Fruit fly (Drosophila melanogaster) whole organism, embryonic: Measurements from ENCODE around the gene CG9948.

ENCODE experiments used
- Atf6 ChIP-seq: fragments of 200-800 bp; sonication (Bioruptor generic); IDR thresholded peaks from 2 replicates; pipeline ENCODE4 v1.3.6; 2022; ENCODE audit warnings: missing biosample characterization, missing genetic modification characterization
- CG10654 ChIP-seq: fragments of 200-800 bp; sonication (Bioruptor generic); optimal IDR thresholded peaks from 2 replicates; lab custom pipeline; 2016; ENCODE audit warnings: missing biosample characterization, missing genetic modification characterization
- CG11695 ChIP-seq: fragments of 200-800 bp; sonication (Bioruptor generic); IDR thresholded peaks from 3 replicates; pipeline ENCODE4 v1.3.6; 2022; ENCODE audit warnings: missing biosample characterization, missing genetic modification characterization
- CG11696 ChIP-seq: fragments of 200-800 bp; sonication (Bioruptor generic); IDR thresholded peaks from 2 replicates; pipeline ENCODE4 v1.3.6; 2022; ENCODE audit warnings: missing biosample characterization, missing genetic modification characterization
- CG12219 ChIP-seq: fragments of 200-800 bp; sonication (Bioruptor generic); optimal IDR thresholded peaks from 3 replicates; lab custom pipeline; 2018; ENCODE audit warnings: missing biosample characterization, mild to moderate bottlenecking, missing genetic modification characterization
- CG12299 ChIP-seq: fragments of 200-800 bp; sonication (Bioruptor generic); optimal IDR thresholded peaks from 2 replicates; lab custom pipeline; 2018; ENCODE audit warnings: missing biosample characterization, mild to moderate bottlenecking, missing genetic modification characterization
- CG13287 ChIP-seq: fragments of 200-800 bp; sonication (Bioruptor generic); IDR thresholded peaks from 2 replicates; pipeline ENCODE4 v1.3.6; 2022; ENCODE audit warnings: missing biosample characterization, missing genetic modification characterization; ENCODE audit not compliant: partially characterized antibody
- CG15601 ChIP-seq: fragments of 200-800 bp; sonication (Bioruptor generic); optimal IDR thresholded peaks from 3 replicates; lab custom pipeline; 2019; ENCODE audit warnings: missing biosample characterization, mild to moderate bottlenecking, missing genetic modification characterization, moderate library complexity
- CG16815 ChIP-seq: fragments of 200-800 bp; sonication (Bioruptor generic); optimal IDR thresholded peaks from 3 replicates; lab custom pipeline; 2017; ENCODE audit warnings: missing biosample characterization, mild to moderate bottlenecking, missing genetic modification characterization
- CG18476 ChIP-seq: fragments of 200-800 bp; sonication (Bioruptor generic); optimal IDR thresholded peaks from 2 replicates; lab custom pipeline; 2016; ENCODE audit warnings: missing biosample characterization, mild to moderate bottlenecking, missing genetic modification characterization
- CG18599 ChIP-seq: fragments of 200-800 bp; sonication (Bioruptor generic); optimal IDR thresholded peaks from 3 replicates; lab custom pipeline; 2017; ENCODE audit warnings: missing biosample characterization, missing genetic modification characterization, mild to moderate bottlenecking, moderate library complexity, missing genetic modification reagents
- CG18764 ChIP-seq: fragments of 200-800 bp; sonication (Bioruptor generic); optimal IDR thresholded peaks from 3 replicates; lab custom pipeline; 2016; ENCODE audit warnings: missing biosample characterization, missing genetic modification characterization
- CG2678 ChIP-seq: fragments of 200-800 bp; sonication (Bioruptor generic); optimal IDR thresholded peaks from 3 replicates; lab custom pipeline; 2019; ENCODE audit warnings: missing biosample characterization, mild to moderate bottlenecking, missing genetic modification characterization, moderate library complexity
- CG31388 ChIP-seq: fragments of 200-800 bp; sonication (Bioruptor generic); optimal IDR thresholded peaks from 2 replicates; lab custom pipeline; 2016; ENCODE audit warnings: missing biosample characterization, missing genetic modification characterization
- CG3281 ChIP-seq: fragments of 200-800 bp; sonication (Bioruptor generic); optimal IDR thresholded peaks from 3 replicates; lab custom pipeline; 2017; ENCODE audit warnings: missing biosample characterization, mild to moderate bottlenecking, missing genetic modification characterization
- CG3726 ChIP-seq: fragments of 200-800 bp; sonication (Bioruptor generic); IDR thresholded peaks from 3 replicates; pipeline ENCODE4, ENCODE4 v1.3.6; 2022; ENCODE audit warnings: missing biosample characterization, missing genetic modification characterization
- CG6175 ChIP-seq: fragments of 200-800 bp; sonication (Bioruptor generic); IDR thresholded peaks from 3 replicates; pipeline ENCODE4 v1.3.6; 2022; ENCODE audit warnings: missing biosample characterization, missing genetic modification characterization
- CG6272 ChIP-seq: fragments of 200-800 bp; sonication (Bioruptor generic); IDR thresholded peaks from 2 replicates; pipeline ENCODE4 v1.3.6; 2022; ENCODE audit warnings: missing biosample characterization, missing genetic modification characterization
- CG7786 ChIP-seq: fragments of 200-800 bp; sonication (Bioruptor generic); optimal IDR thresholded peaks from 2 replicates; lab custom pipeline; 2016; ENCODE audit warnings: missing biosample characterization, missing genetic modification characterization
- CG8359 ChIP-seq: fragments of 200-800 bp; sonication (Bioruptor generic); optimal IDR thresholded peaks from 2 replicates; lab custom pipeline; 2017; ENCODE audit warnings: missing biosample characterization, mild to moderate bottlenecking, missing genetic modification characterization, borderline replicate concordance
- CG9817 ChIP-seq: fragments of 200-800 bp; sonication (Bioruptor generic); optimal IDR thresholded peaks from 2 replicates; lab custom pipeline; 2018; ENCODE audit warnings: missing biosample characterization, mild to moderate bottlenecking, missing genetic modification characterization, moderate library complexity
- Dek ChIP-seq: fragments of 200-800 bp; sonication (Bioruptor generic); optimal IDR thresholded peaks from 3 replicates; lab custom pipeline; 2019; ENCODE audit warnings: missing biosample characterization, mild to moderate bottlenecking, missing genetic modification characterization, moderate library complexity
- Dip3 ChIP-seq: fragments of 200-800 bp; sonication (Bioruptor generic); optimal IDR thresholded peaks from 3 replicates; lab custom pipeline; 2016; ENCODE audit warnings: missing biosample characterization, missing genetic modification characterization
- Dp ChIP-seq: fragments of 200-800 bp; sonication (Bioruptor generic); optimal IDR thresholded peaks from 2 replicates; lab custom pipeline; 2018; ENCODE audit warnings: missing biosample characterization, mild to moderate bottlenecking, missing genetic modification characterization, moderate library complexity
- HLH3B ChIP-seq: fragments of 200-800 bp; sonication (Bioruptor generic); IDR thresholded peaks from 2 replicates; pipeline ENCODE4 v1.3.6; 2022; ENCODE audit warnings: missing biosample characterization, missing genetic modification characterization
- Mes4 ChIP-seq: fragments of 200-800 bp; sonication (Bioruptor generic); optimal IDR thresholded peaks from 2 replicates; lab custom pipeline; 2016; ENCODE audit warnings: missing biosample characterization, missing genetic modification characterization
- NC2β ChIP-seq: fragments of 200-800 bp; sonication (Bioruptor generic); optimal IDR thresholded peaks from 2 replicates; lab custom pipeline; 2016; ENCODE audit warnings: missing biosample characterization, missing genetic modification characterization
- Optix ChIP-seq: fragments of 200-800 bp; sonication (Bioruptor generic); IDR thresholded peaks from 3 replicates; pipeline ENCODE4 v1.3.6; 2022; ENCODE audit warnings: missing biosample characterization, missing genetic modification characterization
- Trl ChIP-seq, 3 experiments: fragments of >200 bp in 2 of 3; fragments of 200-800 bp in 1 of 3; sonication (Bioruptor generic) in 1 of 3; optimal IDR thresholded peaks; 2 replicates in 1 of 3; 3 replicates in 2 of 3; lab custom pipeline; 2016 to 2017; ENCODE audit warnings: missing biosample characterization in 1 of 3, missing genetic modification characterization in 1 of 3
- ab ChIP-seq: fragments of 200-800 bp; sonication (Bioruptor generic); optimal IDR thresholded peaks from 2 replicates; lab custom pipeline; 2016; ENCODE audit warnings: missing biosample characterization, missing genetic modification characterization
- chif ChIP-seq, 2 experiments: fragments of 200-800 bp; sonication (Bioruptor generic); optimal IDR thresholded peaks; 3 replicates each; lab custom pipeline; 2016; ENCODE audit warnings: missing biosample characterization in 2 of 2, missing genetic modification characterization in 2 of 2
- cwo ChIP-seq: fragments of 200-800 bp; sonication (Bioruptor generic); optimal IDR thresholded peaks from 3 replicates; lab custom pipeline; 2017; ENCODE audit warnings: missing biosample characterization, missing genetic modification characterization, mild to moderate bottlenecking, moderate library complexity, missing genetic modification reagents
- da ChIP-seq: fragments of 200-800 bp; sonication (Bioruptor generic); optimal IDR thresholded peaks from 2 replicates; lab custom pipeline; 2016; ENCODE audit warnings: missing biosample characterization, missing genetic modification characterization
- ewg ChIP-seq: fragments of 200-800 bp; sonication (Bioruptor generic); optimal IDR thresholded peaks from 3 replicates; lab custom pipeline; 2017; ENCODE audit warnings: mild to moderate bottlenecking, missing biosample characterization, missing genetic modification reagents, missing genetic modification characterization
- gcm2 ChIP-seq: fragments of 200-800 bp; sonication (Bioruptor generic); optimal IDR thresholded peaks from 2 replicates; lab custom pipeline; 2016; ENCODE audit warnings: missing biosample characterization, missing genetic modification characterization
- h ChIP-seq: fragments of >200 bp; optimal IDR thresholded peaks from 2 replicates; lab custom pipeline; 2017
- otp ChIP-seq: fragments of 200-800 bp; sonication (Bioruptor generic); IDR thresholded peaks from 3 replicates; pipeline ENCODE4, ENCODE4 v1.3.6; 2022; ENCODE audit warnings: missing biosample characterization, missing genetic modification characterization
- pita ChIP-seq: fragments of 200-800 bp; sonication (Bioruptor generic); optimal IDR thresholded peaks from 2 replicates; lab custom pipeline; 2017; ENCODE audit warnings: missing biosample characterization, mild to moderate bottlenecking, missing genetic modification characterization
- scrt ChIP-seq: fragments of 200-800 bp; sonication (Bioruptor generic); optimal IDR thresholded peaks from 2 replicates; lab custom pipeline; 2018; ENCODE audit warnings: missing biosample characterization, mild to moderate bottlenecking, missing genetic modification characterization, moderate library complexity
- sens-2 ChIP-seq: fragments of 200-800 bp; sonication (Bioruptor generic); IDR thresholded peaks from 2 replicates; pipeline ENCODE4 v1.3.6; 2022; ENCODE audit warnings: missing biosample characterization, missing genetic modification characterization
- shn ChIP-seq: fragments of 200-800 bp; sonication (Bioruptor generic); optimal IDR thresholded peaks from 3 replicates; lab custom pipeline; 2016; ENCODE audit warnings: missing biosample characterization, missing genetic modification characterization
- slp2 ChIP-seq: fragments of 200-800 bp; sonication (Bioruptor generic); optimal IDR thresholded peaks from 2 replicates; lab custom pipeline; 2016; ENCODE audit warnings: missing biosample characterization, missing genetic modification characterization
- sob ChIP-seq: fragments of 200-800 bp; sonication (Bioruptor generic); IDR thresholded peaks from 2 replicates; pipeline ENCODE4 v1.3.6; 2022; ENCODE audit warnings: missing biosample characterization, missing genetic modification characterization

The CG9948 gene

dm6 chr3L:6979387-6980249, 23.8 kb downstream of the CG9948 start, which contains the start of gene Galphai (continued):
- TF ChIP-seq Dip3: peak; percentile 68
- TF ChIP-seq da (GFP tag; lab: Kevin White, UChicago): no peak
- TF ChIP-seq Dek (tag; lab: Kevin White, UChicago): peak; percentile 6
- TF ChIP-seq CG18599 (GFP tag; lab: Kevin White, UChicago): no peak
- TF ChIP-seq cwo (GFP tag; lab: Kevin White, UChicago): no peak
- TF ChIP-seq CG6175 (GFP tag; lab: Robert Waterston, UW): no peak
- TF ChIP-seq CG13287: peak; percentile 72
- TF ChIP-seq gcm2 (GFP tag; lab: Kevin White, UChicago): peak; percentile 13
- no peak for TF ChIP-seq CG31388
- no peak for TF ChIP-seq CG16815 (GFP tag; lab: Kevin White, UChicago)
- no peak for TF ChIP-seq Atf6 (GFP tag; lab: Robert Waterston, UW)
- peak; percentile 99 for TF ChIP-seq Dp (GFP tag; lab: Kevin White, UChicago)
- TF ChIP-seq CG12219 (GFP tag; lab: Kevin White, UChicago): no peak
- TF ChIP-seq h (lab: Kevin White, UChicago): no peak
- peak; percentile 11; the same call in 1 of the 3 replicates for TF ChIP-seq otp (GFP tag; lab: Robert Waterston, UW)
- TF ChIP-seq CG18764 (GFP tag; lab: Kevin White, UChicago): no peak
- no peak for TF ChIP-seq CG6272 (GFP tag; lab: Robert Waterston, UW)
- TF ChIP-seq CG3281 (GFP tag; lab: Kevin White, UChicago): peak; percentile 7
- TF ChIP-seq ab: no peak
- no peak for TF ChIP-seq slp2 (GFP tag; lab: Kevin White, UChicago)
- no peak for TF ChIP-seq HLH3B
- TF ChIP-seq sob: 0 out of 2 replicates have a peak, but pooled peaks have one; percentile 47
- TF ChIP-seq scrt (GFP tag; lab: Kevin White, UChicago): no peak
- no peak for TF ChIP-seq CG11695 (GFP tag; lab: Robert Waterston, UW)
- TF ChIP-seq Trl (optimal IDR thresholded peaks at IDR 0.05; lab: Kevin White, UChicago): no peak
- TF ChIP-seq Trl (GFP tag; optimal IDR thresholded peaks at IDR 0.05; lab: Kevin White, UChicago): no peak
- no peak for TF ChIP-seq CG10654 (GFP tag; lab: Kevin White, UChicago)
- TF ChIP-seq CG18476 (GFP tag; lab: Kevin White, UChicago): no peak
- TF ChIP-seq NC2β (GFP tag; lab: Kevin White, UChicago): peak; percentile 16
- TF ChIP-seq CG9817 (tag; lab: Kevin White, UChicago): peak; percentile 28
- TF ChIP-seq ewg: peak; percentile 77
- TF ChIP-seq CG8359 (GFP tag; lab: Kevin White, UChicago): no peak
- TF ChIP-seq CG2678 (tag; lab: Kevin White, UChicago): no peak
- peak; percentile 58 for TF ChIP-seq shn (GFP tag; lab: Kevin White, UChicago)
- peak; percentile 98 for TF ChIP-seq pita (GFP tag; lab: Kevin White, UChicago)
- peak; percentile 27 for TF ChIP-seq Mes4 (GFP tag; lab: Kevin White, UChicago)
- no peak for TF ChIP-seq Optix (GFP tag; lab: Robert Waterston, UW)
- peak; percentile 47 for TF ChIP-seq CG12299
- peak; percentile 62 for TF ChIP-seq CG15601 (tag; lab: Kevin White, UChicago)
- TF ChIP-seq chif (GFP tag; optimal IDR thresholded peaks at IDR 0.05; lab: Kevin White, UChicago): peak; percentile 8 to 21
- TF ChIP-seq sens-2 (GFP tag; lab: Robert Waterston, UW): no peak
- TF ChIP-seq CG7786 (GFP tag; lab: Kevin White, UChicago): peak; percentile 43
- no peak for TF ChIP-seq CG11696 (GFP tag; lab: Robert Waterston, UW)
- TF ChIP-seq CG3726 (GFP tag; lab: Robert Waterston, UW): no peak
